Worm (Caenorhabditis elegans) whole organism, L2 larva: Measurements from ENCODE around the gene npr-18.

Experiments
- crh-2 ChIP-seq: sonication (generic microtip); optimal IDR thresholded peaks from 2 replicates; lab custom pipeline; 2017; ENCODE audit warnings: missing biosample characterization, missing genetic modification characterization
- fos-1 ChIP-seq: fragments of 150-350 bp; optimal IDR thresholded peaks from 2 replicates; lab custom pipeline; 2014; ENCODE audit warnings: missing biosample characterization, missing genetic modification characterization
- lin-39 ChIP-seq: fragments of 150-350 bp; optimal IDR thresholded peaks from 2 replicates; lab custom pipeline; 2014; ENCODE audit warnings: missing biosample characterization, missing genetic modification reagents, missing genetic modification characterization
- mbf-1 ChIP-seq: sonication (generic microtip); optimal IDR thresholded peaks from 2 replicates; lab custom pipeline; 2017; ENCODE audit warnings: missing biosample characterization, missing genetic modification characterization
- nhr-77 ChIP-seq: fragments of 150-350 bp; optimal IDR thresholded peaks from 2 replicates; lab custom pipeline; 2014; ENCODE audit warnings: missing biosample characterization, missing genetic modification characterization
- unc-55 ChIP-seq: fragments of 150-350 bp; sonication (generic microtip); optimal IDR thresholded peaks from 3 replicates; lab custom pipeline; 2014; ENCODE audit warnings: missing biosample characterization, missing genetic modification reagents, missing genetic modification characterization

DNA sequence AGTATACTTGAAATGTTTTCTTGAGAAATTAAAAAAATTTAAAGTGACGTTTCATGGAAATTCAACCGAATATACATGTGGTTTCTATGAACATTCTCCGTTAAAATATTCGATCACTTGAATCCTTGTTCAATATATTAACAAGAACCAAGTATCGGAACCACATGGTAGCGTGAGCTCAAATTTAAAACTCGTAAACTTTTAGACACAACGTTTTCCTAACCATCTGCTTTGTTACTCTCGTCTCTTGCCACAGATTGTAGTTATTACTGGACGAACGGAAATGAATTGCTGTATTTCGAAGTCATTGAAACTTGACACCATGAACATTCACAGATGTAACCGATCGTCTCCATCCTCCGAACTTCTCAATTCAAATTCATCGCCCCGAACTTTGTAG is 28.5 kb downstream of the npr-18 start:
- TF ChIP-seq unc-55 (GFP tag; lab: Kevin White, UChicago) (no peak), fos-1 (tag; lab: Kevin White, UChicago) (no peak), crh-2 (tag; lab: Kevin White, UChicago) (no peak), nhr-77 (tag; lab: Kevin White, UChicago) (no peak), lin-39 (no peak), mbf-1 (tag; lab: Kevin White, UChicago) (no peak)
